Worm (Caenorhabditis elegans) whole organism, mixed stage, embryonic: ENCODE results near the gene swt-2.

Experiments
- blmp-1 ChIP-seq: fragments of 150-350 bp; optimal IDR thresholded peaks from 2 replicates; lab custom pipeline; 2014; ENCODE audit warnings: missing biosample characterization, missing genetic modification characterization
- elt-1 ChIP-seq: sonication (generic microtip); optimal IDR thresholded peaks from 2 replicates; lab custom pipeline; 2017; ENCODE audit warnings: missing genetic modification characterization, mild to moderate bottlenecking, missing compliant biosample characterization, antibody characterized with exemption, moderate library complexity, borderline replicate concordance; ENCODE audit not compliant: insufficient read depth
- lsy-2 ChIP-seq: fragments of 150-350 bp; optimal IDR thresholded peaks from 2 replicates; lab custom pipeline; 2014; ENCODE audit warnings: missing biosample characterization, missing genetic modification characterization
- mab-5 ChIP-seq: fragments of 150-350 bp; optimal IDR thresholded peaks from 2 replicates; lab custom pipeline; 2014; ENCODE audit warnings: missing biosample characterization, missing genetic modification characterization
- mep-1 ChIP-seq: fragments of 150-350 bp; optimal IDR thresholded peaks from 2 replicates; lab custom pipeline; 2017; ENCODE audit warnings: missing biosample characterization, missing genetic modification reagents, missing genetic modification characterization, inconsistent platforms
- sptf-1 ChIP-seq: sonication (generic microtip); optimal IDR thresholded peaks from 2 replicates; lab custom pipeline; 2017; ENCODE audit warnings: mild to moderate bottlenecking, missing genetic modification characterization, moderate library complexity, missing compliant biosample characterization

ce11 chrV:7480949-7481348 lies 49.0 kb upstream of the swt-2 start, which contains the start of gene C18B10.6:
- TF ChIP-seq blmp-1 (tag; lab: Kevin White, UChicago) = no peak
- no peak for TF ChIP-seq elt-1 (tag; lab: Kevin White, UChicago)
- no peak for TF ChIP-seq lsy-2 (tag; lab: Kevin White, UChicago)
- no peak for TF ChIP-seq mep-1 (tag; lab: Kevin White, UChicago)
- no peak for TF ChIP-seq mab-5
- no peak for TF ChIP-seq sptf-1
